Fruit fly (Drosophila melanogaster) whole organism, embryonic: ENCODE data around the gene CG13928.
A peak's percentile ranks its signal among the peaks of the same experiment; 100 is the strongest.

Source experiments
- Adf1 ChIP-seq: fragments of 200-800 bp; sonication (Bioruptor generic); IDR thresholded peaks from 2 replicates; pipeline ENCODE4 v1.3.6; 2022; ENCODE audit warnings: missing biosample characterization, missing genetic modification characterization
- Antp ChIP-seq: fragments of 200-800 bp; sonication (Bioruptor generic); optimal IDR thresholded peaks from 3 replicates; lab custom pipeline; 2016; ENCODE audit warnings: missing biosample characterization, missing genetic modification characterization
- Blimp-1 ChIP-seq: fragments of 200-800 bp; sonication (Bioruptor generic); optimal IDR thresholded peaks from 3 replicates; lab custom pipeline; 2018; ENCODE audit warnings: missing biosample characterization, missing genetic modification characterization, mild to moderate bottlenecking, moderate library complexity, missing genetic modification reagents
- CG10462 ChIP-seq: fragments of 200-800 bp; sonication (Bioruptor generic); optimal IDR thresholded peaks from 2 replicates; lab custom pipeline; 2016; ENCODE audit warnings: missing biosample characterization, missing genetic modification characterization
- CG10654 ChIP-seq: fragments of 200-800 bp; sonication (Bioruptor generic); optimal IDR thresholded peaks from 2 replicates; lab custom pipeline; 2016; ENCODE audit warnings: missing biosample characterization, missing genetic modification characterization
- CG11398 ChIP-seq: fragments of 200-800 bp; sonication (Bioruptor generic); optimal IDR thresholded peaks from 2 replicates; lab custom pipeline; 2016; ENCODE audit warnings: missing biosample characterization, missing genetic modification characterization
- CG11456 ChIP-seq: fragments of 200-800 bp; sonication (Bioruptor generic); IDR thresholded peaks from 3 replicates; pipeline ENCODE4 v1.3.6; 2022; ENCODE audit warnings: missing biosample characterization, missing genetic modification characterization
- CG11504 ChIP-seq: fragments of 200-800 bp; sonication (Bioruptor generic); optimal IDR thresholded peaks from 3 replicates; lab custom pipeline; 2019; ENCODE audit warnings: missing biosample characterization, mild to moderate bottlenecking, missing genetic modification characterization, moderate library complexity
- CG12071 ChIP-seq: fragments of 200-800 bp; sonication (Bioruptor generic); optimal IDR thresholded peaks from 3 replicates; lab custom pipeline; 2018; ENCODE audit warnings: missing biosample characterization, mild to moderate bottlenecking, missing genetic modification characterization
- CG12155 ChIP-seq: fragments of 200-800 bp; sonication (Bioruptor generic); optimal IDR thresholded peaks from 3 replicates; lab custom pipeline; 2016; ENCODE audit warnings: missing biosample characterization, missing genetic modification characterization
- CG13775 ChIP-seq: fragments of 200-800 bp; sonication (Bioruptor generic); optimal IDR thresholded peaks from 3 replicates; lab custom pipeline; 2017; ENCODE audit warnings: missing biosample characterization, mild to moderate bottlenecking, missing genetic modification characterization
- CG16779 ChIP-seq: fragments of 200-800 bp; sonication (Bioruptor generic); IDR thresholded peaks from 2 replicates; pipeline ENCODE4 v1.3.6; 2022; ENCODE audit warnings: missing biosample characterization, missing genetic modification characterization
- CG16863 ChIP-seq: fragments of 200-800 bp; sonication (Bioruptor generic); optimal IDR thresholded peaks from 3 replicates; lab custom pipeline; 2016; ENCODE audit warnings: missing biosample characterization, missing genetic modification characterization
- CG2120 ChIP-seq: fragments of 200-800 bp; sonication (Bioruptor generic); optimal IDR thresholded peaks from 3 replicates; lab custom pipeline; 2016; ENCODE audit warnings: missing biosample characterization, missing genetic modification characterization
- CG30020 ChIP-seq: fragments of 200-800 bp; optimal IDR thresholded peaks from 2 replicates; lab custom pipeline; 2019; ENCODE audit warnings: missing biosample characterization, mild to moderate bottlenecking, missing genetic modification characterization, moderate library complexity
- CG32532 ChIP-seq: fragments of 200-800 bp; sonication (Bioruptor generic); IDR thresholded peaks from 2 replicates; pipeline ENCODE4 v1.3.6; 2022; ENCODE audit warnings: missing biosample characterization, missing genetic modification characterization
- CG3995 ChIP-seq: fragments of 200-800 bp; sonication (Bioruptor generic); optimal IDR thresholded peaks from 3 replicates; lab custom pipeline; 2016; ENCODE audit warnings: missing biosample characterization, missing genetic modification characterization
- CG4328 ChIP-seq: fragments of 200-800 bp; sonication (Bioruptor generic); optimal IDR thresholded peaks from 3 replicates; lab custom pipeline; 2017; ENCODE audit warnings: missing biosample characterization, missing genetic modification reagents, missing genetic modification characterization
- CG4854 ChIP-seq: fragments of 200-800 bp; sonication (Bioruptor generic); optimal IDR thresholded peaks from 2 replicates; lab custom pipeline; 2016; ENCODE audit warnings: missing biosample characterization, missing genetic modification characterization, inconsistent platforms
- CG6175 ChIP-seq: fragments of 200-800 bp; sonication (Bioruptor generic); IDR thresholded peaks from 3 replicates; pipeline ENCODE4 v1.3.6; 2022; ENCODE audit warnings: missing biosample characterization, missing genetic modification characterization
- CG6272 ChIP-seq: fragments of 200-800 bp; sonication (Bioruptor generic); IDR thresholded peaks from 2 replicates; pipeline ENCODE4 v1.3.6; 2022; ENCODE audit warnings: missing biosample characterization, missing genetic modification characterization
- CG8388 ChIP-seq: fragments of 200-800 bp; sonication (Bioruptor generic); optimal IDR thresholded peaks from 2 replicates; lab custom pipeline; 2019; ENCODE audit warnings: missing biosample characterization, mild to moderate bottlenecking, missing genetic modification characterization, moderate library complexity
- CG8924 ChIP-seq: fragments of 200-800 bp; optimal IDR thresholded peaks from 3 replicates; lab custom pipeline; 2019; ENCODE audit warnings: missing biosample characterization, mild to moderate bottlenecking, missing genetic modification characterization, moderate library complexity
- CG8944 ChIP-seq: fragments of 200-800 bp; sonication (Bioruptor generic); optimal IDR thresholded peaks from 3 replicates; lab custom pipeline; 2016; ENCODE audit warnings: missing biosample characterization, missing genetic modification characterization
- Chrac-16 ChIP-seq: fragments of 200-800 bp; sonication (Bioruptor generic); optimal IDR thresholded peaks from 3 replicates; lab custom pipeline; 2016; ENCODE audit warnings: missing biosample characterization, missing genetic modification characterization
- Elba2 ChIP-seq: fragments of 200-800 bp; sonication (Bioruptor generic); optimal IDR thresholded peaks from 3 replicates; lab custom pipeline; 2016; ENCODE audit warnings: missing biosample characterization, missing genetic modification characterization
- Mad ChIP-seq: fragments of 200-800 bp; sonication (Bioruptor generic); optimal IDR thresholded peaks from 2 replicates; lab custom pipeline; 2016; ENCODE audit warnings: missing biosample characterization, missing genetic modification characterization
- Mrtf ChIP-seq: fragments of 200-800 bp; sonication (Bioruptor generic); IDR thresholded peaks from 3 replicates; pipeline ENCODE4 v1.3.6; 2022; ENCODE audit warnings: missing biosample characterization, missing genetic modification characterization
- Nf-YB ChIP-seq: fragments of 200-800 bp; sonication (Bioruptor generic); optimal IDR thresholded peaks from 3 replicates; lab custom pipeline; 2019; ENCODE audit warnings: missing biosample characterization, mild to moderate bottlenecking, missing genetic modification characterization, moderate library complexity
- Ravus ChIP-seq: fragments of 200-800 bp; sonication (Bioruptor generic); IDR thresholded peaks from 2 replicates; pipeline ENCODE4 v1.3.6; 2022; ENCODE audit warnings: missing biosample characterization, missing genetic modification characterization
- Tbp ChIP-seq: fragments of >200 bp; optimal IDR thresholded peaks from 2 replicates; lab custom pipeline; 2018; ENCODE audit warnings: missing biosample characterization, missing genetic modification characterization
- ap ChIP-seq: fragments of 200-800 bp; sonication (Bioruptor generic); IDR thresholded peaks from 2 replicates; pipeline ENCODE4 v1.3.6; 2022; ENCODE audit warnings: missing biosample characterization, missing genetic modification characterization
- bbx ChIP-seq: fragments of 200-800 bp; sonication (Bioruptor generic); IDR thresholded peaks from 2 replicates; pipeline ENCODE4 v1.3.6; 2022; ENCODE audit warnings: missing biosample characterization, missing genetic modification characterization; ENCODE audit not compliant: partially characterized antibody
- bsh ChIP-seq, 2 experiments: fragments of 200-800 bp; sonication (Bioruptor generic); optimal IDR thresholded peaks; 2 replicates each; lab custom pipeline; 2017 to 2018; ENCODE audit warnings: mild to moderate bottlenecking in 2 of 2, missing biosample characterization in 2 of 2, missing genetic modification characterization in 2 of 2, moderate library complexity in 1 of 2
- btn ChIP-seq: fragments of 200-800 bp; sonication (Bioruptor generic); optimal IDR thresholded peaks from 2 replicates; lab custom pipeline; 2016; ENCODE audit warnings: missing biosample characterization, missing genetic modification characterization
- cas ChIP-seq: fragments of 200-800 bp; sonication (Bioruptor generic); IDR thresholded peaks from 2 replicates; pipeline ENCODE4 v1.3.6; 2022; ENCODE audit warnings: missing biosample characterization, missing genetic modification characterization
- chn ChIP-seq: fragments of 200-800 bp; sonication (Bioruptor generic); optimal IDR thresholded peaks from 2 replicates; lab custom pipeline; 2016; ENCODE audit warnings: missing biosample characterization, missing genetic modification characterization
- corto ChIP-seq: fragments of 200-800 bp; sonication (Bioruptor generic); optimal IDR thresholded peaks from 2 replicates; lab custom pipeline; 2016; ENCODE audit warnings: missing biosample characterization, mild to moderate bottlenecking, missing genetic modification characterization, moderate library complexity
- gsb ChIP-seq: fragments of 200-800 bp; sonication (Bioruptor generic); IDR thresholded peaks from 2 replicates; pipeline ENCODE4 v1.3.6; 2022; ENCODE audit warnings: missing biosample characterization, missing genetic modification characterization
- ken ChIP-seq: fragments of 200-800 bp; sonication (Bioruptor generic); IDR thresholded peaks from 3 replicates; pipeline ENCODE4 v1.3.6; 2022; ENCODE audit warnings: missing biosample characterization, missing genetic modification characterization
- lilli ChIP-seq: fragments of 200-800 bp; sonication (Bioruptor generic); optimal IDR thresholded peaks from 3 replicates; lab custom pipeline; 2016; ENCODE audit warnings: missing biosample characterization, missing genetic modification characterization
- sc ChIP-seq, 3 experiments: fragments of >200 bp in 2 of 3; fragments of 200-800 bp in 1 of 3; sonication (Bioruptor generic) in 1 of 3; optimal IDR thresholded peaks; 2 replicates in 2 of 3; 3 replicates in 1 of 3; lab custom pipeline; 2017; ENCODE audit warnings: mild to moderate bottlenecking in 1 of 3, missing biosample characterization in 1 of 3, missing genetic modification characterization in 1 of 3, missing genetic modification reagents in 1 of 3
- sob ChIP-seq: fragments of 200-800 bp; sonication (Bioruptor generic); IDR thresholded peaks from 2 replicates; pipeline ENCODE4 v1.3.6; 2022; ENCODE audit warnings: missing biosample characterization, missing genetic modification characterization
- stc ChIP-seq: fragments of 200-800 bp; sonication (Bioruptor generic); IDR thresholded peaks from 2 replicates; pipeline ENCODE4 v1.3.6; 2022; ENCODE audit warnings: missing biosample characterization, missing genetic modification characterization
- sug ChIP-seq: fragments of 200-800 bp; optimal IDR thresholded peaks from 2 replicates; lab custom pipeline; 2019; ENCODE audit warnings: missing biosample characterization, mild to moderate bottlenecking, missing genetic modification characterization, moderate library complexity
- tap ChIP-seq: fragments of 200-800 bp; optimal IDR thresholded peaks from 3 replicates; lab custom pipeline; 2019; ENCODE audit warnings: missing biosample characterization, mild to moderate bottlenecking, missing genetic modification characterization, moderate library complexity
- ttk ChIP-seq: fragments of 200-800 bp; sonication (Bioruptor generic); IDR thresholded peaks from 2 replicates; pipeline ENCODE4 v2.1.2; 2022; ENCODE audit warnings: missing biosample characterization, missing genetic modification characterization
- tup ChIP-seq: fragments of 200-800 bp; sonication (Bioruptor generic); optimal IDR thresholded peaks from 2 replicates; lab custom pipeline; 2016; ENCODE audit warnings: missing biosample characterization, mild to moderate bottlenecking, missing genetic modification characterization, moderate library complexity
- twi ChIP-seq: fragments of 200-800 bp; optimal IDR thresholded peaks from 2 replicates; lab custom pipeline; 2019; ENCODE audit warnings: missing biosample characterization, mild to moderate bottlenecking, missing genetic modification characterization, moderate library complexity
- unpg ChIP-seq: fragments of 200-800 bp; sonication (Bioruptor generic); optimal IDR thresholded peaks from 3 replicates; lab custom pipeline; 2018; ENCODE audit warnings: missing biosample characterization, mild to moderate bottlenecking, missing genetic modification characterization, moderate library complexity

Gene CG13928

dm6 chr3L:1579169-1579853 lies 48.9 kb downstream of the CG13928 start (continued):
- TF ChIP-seq Elba2 (GFP tag; lab: Kevin White, UChicago) (no peak), Mrtf (no peak), sc (optimal IDR thresholded peaks at IDR 0.05; lab: Kevin White, UChicago) (no peak), sc (GFP tag; optimal IDR thresholded peaks at IDR 0.05; lab: Kevin White, UChicago) (peak; percentile 77), CG12071 (GFP tag; lab: Kevin White, UChicago) (peak; percentile 82), CG16863 (GFP tag; lab: Kevin White, UChicago) (peak; percentile 56), stc (GFP tag; lab: Robert Waterston, UW) (peak; percentile 66), CG11504 (peak; percentile 74), Mad (no peak), CG13775 (peak; percentile 49), CG2120 (GFP tag; lab: Kevin White, UChicago) (peak; percentile 54), CG32532 (GFP tag; lab: Robert Waterston, UW) (no peak), ap (GFP tag; lab: Robert Waterston, UW) (0 out of 2 replicates have a peak, but pooled peaks have one; percentile 24), Blimp-1 (peak; percentile 92), btn (GFP tag; lab: Kevin White, UChicago) (peak; percentile 60), Nf-YB (GFP tag; lab: Kevin White, UChicago) (peak; percentile 41), Antp (GFP tag; lab: Kevin White, UChicago) (peak; percentile 68), Tbp (GFP tag; lab: Kevin White, UChicago) (no peak), bbx (GFP tag; lab: Robert Waterston, UW) (no peak), CG8924 (tag; lab: Kevin White, UChicago) (peak; percentile 78), CG6175 (GFP tag; lab: Robert Waterston, UW) (no peak), ttk (0 out of 2 replicates have a peak, but pooled peaks have one; percentile 17), tup (GFP tag; lab: Kevin White, UChicago) (peak; percentile 25), CG12155 (peak; percentile 14), Adf1 (no peak; the same call in 1 of the 2 replicates), chn (peak; percentile 50), cas (GFP tag; lab: Robert Waterston, UW) (no peak), tap (tag; lab: Kevin White, UChicago) (peak; percentile 50), lilli (GFP tag; lab: Kevin White, UChicago) (peak; percentile 23), gsb (GFP tag; lab: Robert Waterston, UW) (no peak), twi (tag; lab: Kevin White, UChicago) (peak; percentile 75), CG10462 (GFP tag; lab: Kevin White, UChicago) (peak; percentile 55), CG8388 (GFP tag; lab: Kevin White, UChicago) (peak; percentile 76), sug (tag; lab: Kevin White, UChicago) (peak; percentile 58), corto (GFP tag; lab: Kevin White, UChicago) (no peak), CG11456 (no peak), Ravus (no peak), sob (GFP tag; lab: Robert Waterston, UW) (peak; percentile 39; the same call in 1 of the 2 replicates), Chrac-16 (GFP tag; lab: Kevin White, UChicago) (no peak), CG4328 (GFP tag; lab: Kevin White, UChicago) (peak; percentile 71), unpg (GFP tag; lab: Kevin White, UChicago) (peak; percentile 60), ken (GFP tag; lab: Robert Waterston, UW) (peak; percentile 58; the same call in 1 of the 3 replicates), CG16779 (GFP tag; lab: Robert Waterston, UW) (no peak), CG4854 (peak; percentile 59), bsh (GFP tag; optimal IDR thresholded peaks at IDR 0.05; lab: Kevin White, UChicago) (peak in 1 of 2 experiments; percentile 80), CG8944 (GFP tag; lab: Kevin White, UChicago) (peak; percentile 50), CG30020 (tag; lab: Kevin White, UChicago) (no peak), CG11398 (GFP tag; lab: Kevin White, UChicago) (peak; percentile 75), CG3995 (GFP tag; lab: Kevin White, UChicago) (peak; percentile 42), CG6272 (GFP tag; lab: Robert Waterston, UW) (0 out of 2 replicates have a peak, but pooled peaks have one; percentile 11), CG10654 (peak; percentile 73)
